Worm (Caenorhabditis elegans) whole organism, L3 larva: Measurements from ENCODE around the gene sre-48.
A peak's percentile ranks its signal among the peaks of the same experiment; 100 is the strongest.

ENCODE experiments used
- R02D3.7 ChIP-seq: fragments of 150-350 bp; optimal IDR thresholded peaks from 2 replicates; lab custom pipeline; 2014; ENCODE audit warnings: missing biosample characterization, missing genetic modification characterization
- ZK546.5 ChIP-seq: sonication (generic microtip); optimal IDR thresholded peaks from 2 replicates; lab custom pipeline; 2017; ENCODE audit warnings: missing biosample characterization, missing genetic modification characterization
- aly-2 ChIP-seq: fragments of 150-350 bp; optimal IDR thresholded peaks from 2 replicates; lab custom pipeline; 2014; ENCODE audit warnings: missing biosample characterization, missing genetic modification characterization
- ama-1 ChIP-seq: fragments of 150-350 bp; optimal IDR thresholded peaks from 2 replicates; lab custom pipeline; 2018
- ceh-28 ChIP-seq: fragments of 150-350 bp; optimal IDR thresholded peaks from 2 replicates; lab custom pipeline; 2014; ENCODE audit warnings: missing biosample characterization, missing genetic modification reagents, missing genetic modification characterization
- ceh-82 ChIP-seq: fragments of 150-350 bp; optimal IDR thresholded peaks from 2 replicates; lab custom pipeline; 2014; ENCODE audit warnings: missing biosample characterization, missing genetic modification characterization
- ceh-9 ChIP-seq: sonication (generic microtip); optimal IDR thresholded peaks from 2 replicates; lab custom pipeline; 2018; ENCODE audit warnings: missing biosample characterization, missing genetic modification characterization
- daf-12 ChIP-seq: fragments of 150-350 bp; optimal IDR thresholded peaks from 2 replicates; lab custom pipeline; 2014; ENCODE audit warnings: missing biosample characterization, missing genetic modification reagents, missing genetic modification characterization
- egl-27 ChIP-seq: sonication (generic microtip); optimal IDR thresholded peaks from 4 replicates; lab custom pipeline; 2017; ENCODE audit warnings: missing biosample characterization, missing genetic modification reagents, missing genetic modification characterization
- egl-5 ChIP-seq: fragments of 150-350 bp; optimal IDR thresholded peaks from 2 replicates; lab custom pipeline; 2017; ENCODE audit warnings: missing biosample characterization, missing genetic modification reagents, missing genetic modification characterization, inconsistent platforms
- elt-1 ChIP-seq: fragments of 150-350 bp; optimal IDR thresholded peaks from 2 replicates; lab custom pipeline; 2014; ENCODE audit warnings: missing biosample characterization, missing genetic modification characterization
- elt-2 ChIP-seq: sonication (generic microtip); optimal IDR thresholded peaks from 2 replicates; lab custom pipeline; 2016; ENCODE audit warnings: missing genetic modification reagents, mild to moderate bottlenecking, missing genetic modification characterization, missing compliant biosample characterization
- elt-3 ChIP-seq, 3 experiments: fragments of 150-350 bp in 1 of 3; sonication (generic microtip) in 2 of 3; optimal IDR thresholded peaks; 2 replicates in 2 of 3; 4 replicates in 1 of 3; lab custom pipeline; 2014 to 2017; ENCODE audit warnings: missing biosample characterization in 3 of 3, missing genetic modification characterization in 3 of 3
- eor-1 ChIP-seq, 2 experiments: fragments of 150-350 bp; optimal IDR thresholded peaks; 2 replicates each; lab custom pipeline; 2014 to 2018; ENCODE audit warnings: missing biosample characterization in 2 of 2, missing genetic modification characterization in 2 of 2
- fkh-10 ChIP-seq: sonication (generic microtip); optimal IDR thresholded peaks from 2 replicates; lab custom pipeline; 2017; ENCODE audit warnings: missing biosample characterization, missing genetic modification reagents, missing genetic modification characterization
- fkh-2 ChIP-seq: fragments of 150-350 bp; optimal IDR thresholded peaks from 2 replicates; lab custom pipeline; 2014; ENCODE audit warnings: missing biosample characterization, missing genetic modification reagents, missing genetic modification characterization
- jun-1 ChIP-seq: fragments of 150-350 bp; optimal IDR thresholded peaks from 2 replicates; lab custom pipeline; 2014; ENCODE audit warnings: missing biosample characterization, missing genetic modification reagents, missing genetic modification characterization
- lin-39 ChIP-seq: fragments of 150-350 bp; optimal IDR thresholded peaks from 2 replicates; lab custom pipeline; 2018; ENCODE audit warnings: missing biosample characterization, missing genetic modification reagents, missing genetic modification characterization
- lsy-12 ChIP-seq: sonication (generic microtip); optimal IDR thresholded peaks from 2 replicates; lab custom pipeline; 2016; ENCODE audit warnings: mild to moderate bottlenecking, missing genetic modification characterization, missing compliant biosample characterization
- mml-1 ChIP-seq: fragments of 150-350 bp; sonication (generic microtip); optimal IDR thresholded peaks from 3 replicates; lab custom pipeline; 2014; ENCODE audit warnings: missing biosample characterization, missing genetic modification characterization
- nfya-1 ChIP-seq: sonication (generic microtip); optimal IDR thresholded peaks from 2 replicates; lab custom pipeline; 2017; ENCODE audit warnings: missing genetic modification characterization, mild to moderate bottlenecking, missing compliant biosample characterization, antibody characterized with exemption, moderate library complexity; ENCODE audit not compliant: insufficient read depth
- nhr-11 ChIP-seq: fragments of 150-350 bp; optimal IDR thresholded peaks from 2 replicates; lab custom pipeline; 2014; ENCODE audit warnings: missing biosample characterization, missing genetic modification characterization
- nhr-12 ChIP-seq: fragments of 150-350 bp; optimal IDR thresholded peaks from 2 replicates; lab custom pipeline; 2014; ENCODE audit warnings: missing biosample characterization, missing genetic modification characterization
- nhr-23 ChIP-seq: fragments of 150-350 bp; optimal IDR thresholded peaks from 2 replicates; lab custom pipeline; 2014; ENCODE audit warnings: missing biosample characterization, missing genetic modification reagents, missing genetic modification characterization
- nhr-237 ChIP-seq: fragments of 150-350 bp; optimal IDR thresholded peaks from 2 replicates; lab custom pipeline; 2014; ENCODE audit warnings: missing biosample characterization, missing genetic modification characterization
- nhr-25 ChIP-seq: sonication (generic microtip); optimal IDR thresholded peaks from 2 replicates; lab custom pipeline; 2017; ENCODE audit warnings: missing biosample characterization, missing genetic modification characterization
- nhr-28 ChIP-seq: fragments of 150-350 bp; optimal IDR thresholded peaks from 2 replicates; lab custom pipeline; 2014; ENCODE audit warnings: missing biosample characterization, missing genetic modification characterization
- nhr-67 ChIP-seq: fragments of 150-350 bp; optimal IDR thresholded peaks from 2 replicates; lab custom pipeline; 2014; ENCODE audit warnings: missing biosample characterization, missing genetic modification characterization
- nhr-76 ChIP-seq: fragments of 150-350 bp; sonication (generic microtip); optimal IDR thresholded peaks from 5 replicates; lab custom pipeline; 2014; ENCODE audit warnings: missing biosample characterization, missing genetic modification characterization
- nhr-77 ChIP-seq: fragments of 150-350 bp; optimal IDR thresholded peaks from 2 replicates; lab custom pipeline; 2014; ENCODE audit warnings: missing biosample characterization, missing genetic modification characterization
- pha-4 ChIP-seq: fragments of 150-350 bp; optimal IDR thresholded peaks from 2 replicates; lab custom pipeline; 2014; ENCODE audit warnings: missing biosample characterization, missing genetic modification reagents, missing genetic modification characterization
- pqm-1 ChIP-seq: fragments of 150-350 bp; optimal IDR thresholded peaks from 2 replicates; lab custom pipeline; 2017; ENCODE audit warnings: missing biosample characterization, missing genetic modification characterization, inconsistent platforms
- sea-2 ChIP-seq: fragments of 150-350 bp; sonication (generic microtip); optimal IDR thresholded peaks from 4 replicates; lab custom pipeline; 2014; ENCODE audit warnings: missing biosample characterization, missing genetic modification reagents, missing genetic modification characterization
- skn-1 ChIP-seq: fragments of 150-350 bp; optimal IDR thresholded peaks from 2 replicates; lab custom pipeline; 2014; ENCODE audit warnings: missing biosample characterization, missing genetic modification characterization
- snpc-4 ChIP-seq: fragments of 150-350 bp; optimal IDR thresholded peaks from 2 replicates; lab custom pipeline; 2014; ENCODE audit warnings: missing biosample characterization, missing genetic modification characterization
- tbx-2 ChIP-seq: sonication (generic microtip); optimal IDR thresholded peaks from 2 replicates; lab custom pipeline; 2016; ENCODE audit warnings: mild to moderate bottlenecking, missing genetic modification characterization, missing compliant biosample characterization
- zag-1 ChIP-seq: fragments of 150-350 bp; optimal IDR thresholded peaks from 2 replicates; lab custom pipeline; 2014; ENCODE audit warnings: missing biosample characterization, missing genetic modification characterization
- ztf-11 ChIP-seq: fragments of 150-350 bp; optimal IDR thresholded peaks from 2 replicates; lab custom pipeline; 2014; ENCODE audit warnings: missing biosample characterization, missing genetic modification characterization
- ztf-4 ChIP-seq: fragments of 150-350 bp; optimal IDR thresholded peaks from 2 replicates; lab custom pipeline; 2014; ENCODE audit warnings: missing biosample characterization, missing genetic modification characterization

Gene sre-48

ce11 chrII:13997989-13998388, 18.3 kb upstream of the sre-48 start:
- TF ChIP-seq egl-27 (no peak), R02D3.7 (no peak), eor-1 (tag; optimal IDR thresholded peaks at IDR 0.05; lab: Kevin White, UChicago) (no peak), ztf-11 (tag; lab: Kevin White, UChicago) (no peak), nhr-77 (tag; lab: Kevin White, UChicago) (no peak), ceh-82 (tag; lab: Kevin White, UChicago) (no peak), pqm-1 (peak; percentile 35)

- TF ChIP-seq elt-2 (tag; lab: Kevin White, UChicago) (peak; percentile 75), mml-1 (no peak), pqm-1 (peak; percentile 64)
Measured at ce11 chrII:13997477-13997876, 17.8 kb upstream of the sre-48 start, which contains the start of gene F01D5.1. F01D5.1 (minus strand) TSS chrII:13997581.

- no peak for TF ChIP-seq ZK546.5 (tag; lab: Kevin White, UChicago)
- no peak for TF ChIP-seq nhr-237 (tag; lab: Kevin White, UChicago)
- no peak for TF ChIP-seq sea-2 (GFP tag; lab: Kevin White, UChicago)
- no peak for TF ChIP-seq fkh-10 (GFP tag; lab: Kevin White, UChicago)
- TF ChIP-seq pha-4 (tag; lab: Kevin White, UChicago): no peak
- no peak for TF ChIP-seq eor-1 (tag; optimal IDR thresholded peaks at IDR 0.05; lab: Kevin White, UChicago)
- TF ChIP-seq aly-2: no peak
- no peak for TF ChIP-seq ztf-11 (tag; lab: Kevin White, UChicago)
- no peak for TF ChIP-seq nhr-67
- TF ChIP-seq lin-39 (tag; lab: Kevin White, UChicago): no peak
- no peak for TF ChIP-seq ama-1 (lab: Kevin White, UChicago)
- TF ChIP-seq nhr-23 (tag; lab: Kevin White, UChicago): no peak
- TF ChIP-seq ceh-28 (tag; lab: Kevin White, UChicago): no peak
- TF ChIP-seq nhr-25: no peak
- TF ChIP-seq zag-1 (tag; lab: Kevin White, UChicago): no peak
- TF ChIP-seq elt-3 (tag; optimal IDR thresholded peaks at IDR 0.05; lab: Kevin White, UChicago): no peak
- no peak for TF ChIP-seq ceh-9 (tag; lab: Kevin White, UChicago)
- no peak for TF ChIP-seq nhr-28 (tag; lab: Kevin White, UChicago)
- TF ChIP-seq fkh-2 (tag; lab: Kevin White, UChicago): no peak
- TF ChIP-seq nhr-77 (tag; lab: Kevin White, UChicago): no peak
Measured at ce11 chrII:13994934-13995333, 15.3 kb upstream of the sre-48 start, which contains the start of gene Y39G8B.7. Y39G8B.7 (minus strand) TSS chrII:13995034.

DNA sequence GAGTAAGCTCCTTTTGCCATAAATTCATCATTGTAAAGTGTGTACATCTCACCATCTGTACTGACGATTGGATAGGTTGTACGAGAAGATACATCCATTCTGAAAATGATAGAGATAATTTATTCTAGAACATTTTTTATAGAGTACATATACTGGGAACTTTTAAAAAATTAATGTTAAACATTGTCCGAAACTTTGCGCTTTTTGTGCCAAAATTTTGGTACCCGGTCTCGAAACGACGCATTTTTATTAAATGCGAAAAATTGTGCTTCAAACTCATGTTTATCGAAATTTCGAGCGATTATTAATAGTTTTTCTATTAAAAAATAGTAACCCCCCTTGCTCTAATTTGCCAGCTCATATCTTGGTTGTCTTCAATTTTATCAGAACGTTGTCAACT, 12.1 kb upstream of the sre-48 start, which contains the start of gene Y39G8B.5:
Y39G8B.5 (minus strand) TSS at position 101 of the 400 bp plus-strand sequence.
- TF ChIP-seq sea-2 (GFP tag; lab: Kevin White, UChicago) (no peak), zag-1 (tag; lab: Kevin White, UChicago) (no peak), nhr-25 (no peak), lin-39 (tag; lab: Kevin White, UChicago) (no peak), snpc-4 (tag; lab: Kevin White, UChicago) (no peak), fkh-10 (GFP tag; lab: Kevin White, UChicago) (no peak), elt-1 (no peak), egl-5 (no peak), skn-1 (tag; lab: Kevin White, UChicago) (no peak), aly-2 (no peak), tbx-2 (tag; lab: Kevin White, UChicago) (no peak)

ce11 chrII:13984551-13984950, 4.9 kb upstream of the sre-48 start, which contains the start of gene sre-47:
sre-47 (minus strand) TSS chrII:13984651.
- TF ChIP-seq lsy-12 (tag; lab: Kevin White, UChicago): no peak
- no peak for TF ChIP-seq ztf-4
- no peak for TF ChIP-seq nhr-25
- no peak for TF ChIP-seq snpc-4 (tag; lab: Kevin White, UChicago)
- TF ChIP-seq elt-3 (tag; optimal IDR thresholded peaks at IDR 0.05; lab: Kevin White, UChicago): no peak
- no peak for TF ChIP-seq nhr-12 (tag; lab: Kevin White, UChicago)
- TF ChIP-seq nhr-67: no peak
- no peak for TF ChIP-seq eor-1 (tag; optimal IDR thresholded peaks at IDR 0.05; lab: Kevin White, UChicago)
- TF ChIP-seq nhr-237 (tag; lab: Kevin White, UChicago): no peak
- no peak for TF ChIP-seq ZK546.5 (tag; lab: Kevin White, UChicago)
- TF ChIP-seq daf-12 (tag; lab: Kevin White, UChicago): no peak
- TF ChIP-seq nhr-76 (tag; lab: Kevin White, UChicago): no peak
- no peak for TF ChIP-seq nfya-1
- no peak for TF ChIP-seq pha-4 (tag; lab: Kevin White, UChicago)
- TF ChIP-seq jun-1: no peak
- no peak for TF ChIP-seq nhr-11 (tag; lab: Kevin White, UChicago)
